Worm (Caenorhabditis elegans): ENCODE data around the gene men-1.

The men-1 gene

ce11 chrII:14233879-14234278 is at the start of gene men-1:
men-1 (minus strand) TSS chrII:14234120.
- TF ChIP-seq ZK546.5 (tag; optimal IDR thresholded peaks at IDR 0.05), result no peak
- no peak for TF ChIP-seq aly-2 (tag; optimal IDR thresholded peaks at IDR 0.05)
- TF ChIP-seq daf-16 (GFP tag; optimal IDR thresholded peaks at IDR 0.05), result no peak
- TF ChIP-seq daf-16 (tag; optimal IDR thresholded peaks at IDR 0.05), result peak; percentile 20
- no peak for TF ChIP-seq F37D6.2 (tag; optimal IDR thresholded peaks at IDR 0.05)
- TF ChIP-seq attf-4 (tag; optimal IDR thresholded peaks at IDR 0.05), result no peak
- no peak for TF ChIP-seq unc-130 (GFP tag; optimal IDR thresholded peaks at IDR 0.05)
- TF ChIP-seq lin-1 (GFP tag; IDR thresholded peaks at IDR 0.05), result no peak
- TF ChIP-seq nhr-42 (GFP tag; IDR thresholded peaks at IDR 0.05), result no peak
- TF ChIP-seq zfp-3 (GFP tag; conservative IDR thresholded peaks at IDR 0.05), result no peak
- peak; percentile 86 for TF ChIP-seq aha-1 (tag)
- no peak for TF ChIP-seq nhr-11 (tag; optimal IDR thresholded peaks at IDR 0.05)
- no peak for TF ChIP-seq mes-2 (tag; optimal IDR thresholded peaks at IDR 0.05; ENCODE audit: poor library complexity, severe bottlenecking)
- peak; percentile 22 for TF ChIP-seq hlh-30 (tag; optimal IDR thresholded peaks at IDR 0.05; ENCODE audit: insufficient read depth)

- TF ChIP-seq daf-8 (GFP tag; IDR thresholded peaks at IDR 0.05) (no peak), D1046.2 (GFP tag; IDR thresholded peaks at IDR 0.05) (no peak), nhr-10 (tag; optimal IDR thresholded peaks at IDR 0.05) (no peak), ceh-62 (tag; optimal IDR thresholded peaks at IDR 0.05) (no peak), nhr-76 (tag; optimal IDR thresholded peaks at IDR 0.05) (no peak), egl-27 (tag; optimal IDR thresholded peaks at IDR 0.05) (no peak), ZK337.2 (GFP tag; IDR thresholded peaks at IDR 0.05) (no peak), cey-2 (tag; optimal IDR thresholded peaks at IDR 0.05; ENCODE audit: borderline replicate concordance, insufficient read depth) (no peak), unc-62 (GFP tag; optimal IDR thresholded peaks at IDR 0.05 in 1 of 2) (no peak), unc-62 (tag; optimal IDR thresholded peaks at IDR 0.05) (no peak), ceh-82 (tag; optimal IDR thresholded peaks at IDR 0.05) (no peak), nhr-25 (tag; optimal IDR thresholded peaks at IDR 0.05; ENCODE audit: borderline replicate concordance, insufficient read depth) (no peak), F44E2.7 (GFP tag; IDR thresholded peaks at IDR 0.05) (no peak), daf-19 (GFP tag; conservative IDR thresholded peaks at IDR 0.05) (no peak), mdt-29 (GFP tag; IDR thresholded peaks at IDR 0.05) (no peak), mxl-2 (GFP tag; conservative IDR thresholded peaks at IDR 0.05) (no peak), Y5F2A.4 (GFP tag; optimal IDR thresholded peaks at IDR 0.05) (no peak)
Observed at ce11 chrII:14276409-14276808, 42.5 kb upstream of the men-1 start, which contains the start of gene Y54G11A.3. Y54G11A.3 (plus strand) TSS chrII:14276621.

ce11 chrII:14275045-14275444 is 41.1 kb upstream of the men-1 start:
- TF ChIP-seq nhr-42 (GFP tag; IDR thresholded peaks at IDR 0.05), result peak; percentile 71; the same call in 1 of the 2 replicates
- 0 out of 2 replicates have a peak, but pooled peaks have one; percentile 10 for TF ChIP-seq set-16 (GFP tag; IDR thresholded peaks at IDR 0.05)

ce11 chrII:14269839-14270238 is 35.9 kb upstream of the men-1 start:
- no peak for TF ChIP-seq T20F7.1 (GFP tag; optimal IDR thresholded peaks at IDR 0.05)
- no peak for TF ChIP-seq nhr-102 (tag; optimal IDR thresholded peaks at IDR 0.05)
- TF ChIP-seq mes-2 (tag; optimal IDR thresholded peaks at IDR 0.05; ENCODE audit: poor library complexity, severe bottlenecking), result no peak
- TF ChIP-seq duxl-1 (tag; optimal IDR thresholded peaks at IDR 0.05; ENCODE audit: poor library complexity), result no peak
- TF ChIP-seq zip-11 (GFP tag; IDR thresholded peaks at IDR 0.05), result no peak
- TF ChIP-seq attf-4 (tag; optimal IDR thresholded peaks at IDR 0.05), result no peak
- no peak for TF ChIP-seq daf-12 (tag; optimal IDR thresholded peaks at IDR 0.05)
- TF ChIP-seq tag-97 (GFP tag; IDR thresholded peaks at IDR 0.05), result no peak
- no peak for TF ChIP-seq nhr-77 (tag; optimal IDR thresholded peaks at IDR 0.05)
- TF ChIP-seq F44E2.7 (GFP tag; IDR thresholded peaks at IDR 0.05), result no peak
- no peak for TF ChIP-seq F10B5.3 (tag; optimal IDR thresholded peaks at IDR 0.05)
- no peak for TF ChIP-seq aha-1 (tag)
- TF ChIP-seq Y105C5A.15 (GFP tag; IDR thresholded peaks at IDR 0.05), result no peak
- TF ChIP-seq sdz-12 (GFP tag; optimal IDR thresholded peaks at IDR 0.05), result no peak
- TF ChIP-seq ceh-62 (tag; optimal IDR thresholded peaks at IDR 0.05), result no peak
- no peak for TF ChIP-seq rbr-2 (tag; optimal IDR thresholded peaks at IDR 0.05)
- no peak for TF ChIP-seq mdl-1 (tag; optimal IDR thresholded peaks at IDR 0.05)
- no peak for TF ChIP-seq nhr-237 (tag; optimal IDR thresholded peaks at IDR 0.05)
- TF ChIP-seq Y48G9A.11 (GFP tag; IDR thresholded peaks at IDR 0.05), result no peak
